Worm (Caenorhabditis elegans): ENCODE data around the gene W02A2.5.

W02A2.5 gene

ce11 chrIV:13392230-13392629, 49.6 kb downstream of the W02A2.5 start (continued):
- no peak for TF ChIP-seq hif-1 (tag; optimal IDR thresholded peaks at IDR 0.05)
- TF ChIP-seq aha-1 (tag) = peak; percentile 25
- TF ChIP-seq sdz-12 (GFP tag; optimal IDR thresholded peaks at IDR 0.05) = peak; percentile 68

ce11 chrIV:13393246-13393716, 50.6 kb downstream of the W02A2.5 start:
- TF ChIP-seq nhr-6 (tag; optimal IDR thresholded peaks at IDR 0.05) = peak; percentile 34
- peak; percentile 21 for TF ChIP-seq nhr-77 (tag; optimal IDR thresholded peaks at IDR 0.05)
- TF ChIP-seq nhr-102 (tag; optimal IDR thresholded peaks at IDR 0.05) = peak; percentile 45
- peak; percentile 23 for TF ChIP-seq lin-13 (GFP tag; optimal IDR thresholded peaks at IDR 0.05)
- TF ChIP-seq F49E8.2 (tag; optimal IDR thresholded peaks at IDR 0.05; ENCODE audit: borderline replicate concordance) = no peak
- peak; percentile 67; the same call in 1 of the 2 replicates for TF ChIP-seq php-3 (GFP tag; IDR thresholded peaks at IDR 0.05)
- peak; percentile 87 for TF ChIP-seq nhr-10 (tag; optimal IDR thresholded peaks at IDR 0.05)
- TF ChIP-seq unc-62 (GFP tag; optimal IDR thresholded peaks at IDR 0.05 in 1 of 2) = peak in 1 of 2 experiments; percentile 83
- TF ChIP-seq unc-62 (tag; optimal IDR thresholded peaks at IDR 0.05) = no peak
- TF ChIP-seq R02D3.7 (tag; optimal IDR thresholded peaks at IDR 0.05) = no peak
- TF ChIP-seq hlh-30 (tag; optimal IDR thresholded peaks at IDR 0.05; ENCODE audit: insufficient read depth) = peak; percentile 75
- peak; percentile 22; the same call in 1 of the 2 replicates for TF ChIP-seq Y48G9A.11 (GFP tag; IDR thresholded peaks at IDR 0.05)
- TF ChIP-seq T20F7.1 (GFP tag; optimal IDR thresholded peaks at IDR 0.05) = peak; percentile 51
- TF ChIP-seq nhr-28 (tag; optimal IDR thresholded peaks at IDR 0.05) = peak; percentile 68
- TF ChIP-seq mdt-29 (GFP tag; IDR thresholded peaks at IDR 0.05) = peak; percentile 61
- TF ChIP-seq fkh-10 (GFP tag; optimal IDR thresholded peaks at IDR 0.05) = no peak
- TF ChIP-seq mes-2 (tag; optimal IDR thresholded peaks at IDR 0.05; ENCODE audit: poor library complexity, severe bottlenecking) = peak; percentile 7
- TF ChIP-seq Y105C5A.15 (GFP tag; IDR thresholded peaks at IDR 0.05) = no peak
- peak; percentile 7; the same call in 1 of the 2 replicates for TF ChIP-seq ceh-20 (GFP tag; IDR thresholded peaks at IDR 0.05)
- TF ChIP-seq cey-2 (tag; optimal IDR thresholded peaks at IDR 0.05; ENCODE audit: borderline replicate concordance, insufficient read depth) = peak; percentile 1
- TF ChIP-seq hlh-11 (tag; optimal IDR thresholded peaks at IDR 0.05) = peak; percentile 91
- TF ChIP-seq gei-8 (GFP tag; optimal IDR thresholded peaks at IDR 0.05) = peak; percentile 46
- peak; percentile 21 for TF ChIP-seq mxl-3 (GFP tag; optimal IDR thresholded peaks at IDR 0.05)
- TF ChIP-seq set-16 (GFP tag; IDR thresholded peaks at IDR 0.05) = no peak
- peak; percentile 31 for TF ChIP-seq pqm-1 (tag; optimal IDR thresholded peaks at IDR 0.05)
- peak; percentile 22 for TF ChIP-seq ztf-7 (tag; optimal IDR thresholded peaks at IDR 0.05)
- no peak; the same call in 1 of the 2 replicates for TF ChIP-seq pha-4 (GFP tag; IDR thresholded peaks at IDR 0.05)
- TF ChIP-seq pha-4 (tag; optimal IDR thresholded peaks at IDR 0.05) = no peak
- TF ChIP-seq zip-2 (tag; optimal IDR thresholded peaks at IDR 0.05) = no peak
- TF ChIP-seq sdz-12 (GFP tag; optimal IDR thresholded peaks at IDR 0.05) = no peak
- 0 out of 2 replicates have a peak, but pooled peaks have one; percentile 57 for TF ChIP-seq Y75B8A.6 (GFP tag; IDR thresholded peaks at IDR 0.05)
- peak; percentile 97 for TF ChIP-seq aha-1 (tag)
- TF ChIP-seq egl-43 (GFP tag; IDR thresholded peaks at IDR 0.05) = no peak
- peak in 1 of 2 experiments; percentile 62 for TF ChIP-seq hif-1 (tag; optimal IDR thresholded peaks at IDR 0.05)
- no peak for TF ChIP-seq aly-2 (tag; optimal IDR thresholded peaks at IDR 0.05)
- no peak for TF ChIP-seq rbr-2 (tag; optimal IDR thresholded peaks at IDR 0.05)
- no peak for TF ChIP-seq saeg-2 (GFP tag; IDR thresholded peaks at IDR 0.05)
- peak; percentile 52 for TF ChIP-seq dve-1 (tag; optimal IDR thresholded peaks at IDR 0.05; ENCODE audit: insufficient read depth)
- TF ChIP-seq F26F4.8 (GFP tag; conservative IDR thresholded peaks at IDR 0.05) = no peak
- no peak for TF ChIP-seq nhr-42 (GFP tag; IDR thresholded peaks at IDR 0.05)
- TF ChIP-seq mep-1 (tag; optimal IDR thresholded peaks at IDR 0.05) = peak; percentile 5
- TF ChIP-seq ctbp-1 (GFP tag; IDR thresholded peaks at IDR 0.05) = no peak
- TF ChIP-seq nhr-48 (tag; optimal IDR thresholded peaks at IDR 0.05) = peak; percentile 81
- TF ChIP-seq dmd-6 (GFP tag; IDR thresholded peaks at IDR 0.05) = peak; percentile 86
- peak in 1 of 2 experiments; percentile 75 for TF ChIP-seq mdl-1 (tag; optimal IDR thresholded peaks at IDR 0.05)
- TF ChIP-seq daf-16 (GFP tag; optimal IDR thresholded peaks at IDR 0.05) = peak in 1 of 2 experiments; percentile 55
- TF ChIP-seq daf-16 (tag; optimal IDR thresholded peaks at IDR 0.05) = peak; percentile 70
- TF ChIP-seq snpc-4 (tag; optimal IDR thresholded peaks at IDR 0.05) = no peak

Data from whole organism, L4 larva.